Fruit fly (Drosophila melanogaster) whole organism, prepupa: ENCODE data around the gene mab-21.

Source experiments
- CG10631 ChIP-seq: fragments of 200-800 bp; sonication (Bioruptor generic); optimal IDR thresholded peaks from 2 replicates; lab custom pipeline; 2016; ENCODE audit warnings: missing biosample characterization, missing genetic modification characterization
- CG6854 ChIP-seq: fragments of 200-800 bp; sonication (Bioruptor generic); optimal IDR thresholded peaks from 2 replicates; lab custom pipeline; 2017; ENCODE audit warnings: missing biosample characterization, mild to moderate bottlenecking, missing genetic modification characterization
- CG9139 ChIP-seq: fragments of 200-800 bp; sonication (Bioruptor generic); optimal IDR thresholded peaks from 3 replicates; lab custom pipeline; 2017; ENCODE audit warnings: missing biosample characterization, mild to moderate bottlenecking, missing genetic modification characterization
- Hr38 ChIP-seq: sonication (Bioruptor generic); optimal IDR thresholded peaks from 2 replicates; lab custom pipeline; 2016; ENCODE audit warnings: missing biosample characterization, missing genetic modification characterization
- Sox102F ChIP-seq: fragments of 200-800 bp; sonication (Bioruptor generic); optimal IDR thresholded peaks from 2 replicates; lab custom pipeline; 2016; ENCODE audit warnings: missing biosample characterization, mild to moderate bottlenecking, missing genetic modification characterization
- fd59A ChIP-seq: fragments of 200-800 bp; sonication (Bioruptor generic); optimal IDR thresholded peaks from 2 replicates; lab custom pipeline; 2017; ENCODE audit warnings: missing biosample characterization, mild to moderate bottlenecking, missing genetic modification characterization, missing genetic modification reagents
- spab ChIP-seq: fragments of 200-800 bp; sonication (Bioruptor generic); optimal IDR thresholded peaks from 2 replicates; lab custom pipeline; 2017; ENCODE audit warnings: missing biosample characterization, mild to moderate bottlenecking, missing genetic modification characterization, missing genetic modification reagents
- svp ChIP-seq: fragments of 200-800 bp; sonication (Bioruptor generic); peaks from one replicate; lab custom pipeline; 2016; ENCODE audit warnings: missing biosample characterization, missing genetic modification characterization

dm6 chrX:5968094-5968723 is 44.8 kb downstream of the mab-21 start:
- TF ChIP-seq CG6854: no peak
- no peak for TF ChIP-seq Hr38
- TF ChIP-seq spab (GFP tag; lab: Kevin White, UChicago): peak; percentile 44
- TF ChIP-seq CG9139 (GFP tag; lab: Kevin White, UChicago): no peak
- TF ChIP-seq svp (GFP tag; lab: Kevin White, UChicago): peak; percentile 67
- TF ChIP-seq Sox102F (GFP tag; lab: Kevin White, UChicago): peak; percentile 18
- peak; percentile 63 for TF ChIP-seq CG10631 (GFP tag; lab: Kevin White, UChicago)
- TF ChIP-seq fd59A (GFP tag; lab: Kevin White, UChicago): peak; percentile 30
